Comparison of ENCODE assay signal across 1 fruit fly cellular context in the genomic region with DNA sequence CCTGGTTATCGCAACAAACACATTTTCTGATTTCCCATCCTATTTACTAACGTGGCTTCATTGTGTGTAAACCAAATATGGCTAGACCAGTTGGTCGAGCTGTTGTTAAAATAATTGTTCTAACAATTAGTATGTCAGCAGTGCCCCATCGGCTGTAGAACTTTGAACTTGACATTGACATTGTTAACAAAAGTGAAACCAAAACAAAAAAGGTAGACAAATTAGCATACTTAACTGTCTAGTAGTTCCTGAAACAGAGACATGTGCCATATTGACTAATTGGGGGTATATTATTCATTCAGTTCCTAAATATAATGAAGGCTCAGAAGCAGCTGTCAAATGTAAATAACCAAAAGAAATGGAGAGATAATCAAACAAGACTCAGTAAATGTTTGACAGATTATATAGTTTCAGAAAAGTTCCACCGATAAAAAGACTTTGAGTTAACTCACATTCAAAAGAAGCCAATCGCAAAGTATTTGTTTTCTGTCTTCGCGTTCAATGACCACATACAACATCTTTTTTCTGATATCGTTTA.
TF ChIP-seq lines count a peak whose summit lies in the region.

No protein-coding gene starts in this region.

TF ChIP-seq in whole organism, embryonic, 481 proteins besides CTCF, POLR2A, EP300 and RAD21 (continued from another document):
- peak; percentile 48 for TF ChIP-seq kni (GFP tag; optimal IDR thresholded peaks at IDR 0.05; lab: Kevin White, UChicago)
- TF ChIP-seq CG8290 (GFP tag; optimal IDR thresholded peaks at IDR 0.05; lab: Kevin White, UChicago) = no peak
- TF ChIP-seq CG8290 (tag; optimal IDR thresholded peaks at IDR 0.05; lab: Kevin White, UChicago) = peak in 1 of 2 experiments; percentile 40
- TF ChIP-seq pan (optimal IDR thresholded peaks at IDR 0.05; lab: Kevin White, UChicago) = no peak
- TF ChIP-seq pan (GFP tag; optimal IDR thresholded peaks at IDR 0.05 in 1 of 2, IDR thresholded peaks at IDR 0.05 in 1 of 2) = no peak
- TF ChIP-seq CG3407 (GFP tag; optimal IDR thresholded peaks at IDR 0.05; lab: Kevin White, UChicago) = no peak
- TF ChIP-seq Max (GFP tag; optimal IDR thresholded peaks at IDR 0.05; lab: Kevin White, UChicago) = no peak
- peak; percentile 56 for TF ChIP-seq CG6813 (GFP tag; optimal IDR thresholded peaks at IDR 0.05; lab: Kevin White, UChicago)
- no peak for TF ChIP-seq lmd (GFP tag; IDR thresholded peaks at IDR 0.05; lab: Robert Waterston, UW)
- no peak for TF ChIP-seq bowl (GFP tag; IDR thresholded peaks at IDR 0.05; lab: Robert Waterston, UW)
- peak; percentile 8 for TF ChIP-seq CG34376 (GFP tag; optimal IDR thresholded peaks at IDR 0.05; lab: Kevin White, UChicago)
- peak; percentile 26 for TF ChIP-seq crc (GFP tag; optimal IDR thresholded peaks at IDR 0.05; lab: Kevin White, UChicago)
- TF ChIP-seq Taf1 (GFP tag; IDR thresholded peaks at IDR 0.05; lab: Robert Waterston, UW) = no peak
- TF ChIP-seq BEAF-32 (GFP tag; optimal IDR thresholded peaks at IDR 0.05; lab: Kevin White, UChicago) = no peak
- TF ChIP-seq zen (tag; optimal IDR thresholded peaks at IDR 0.05; lab: Kevin White, UChicago) = peak; percentile 10
- TF ChIP-seq Vsx1 (GFP tag; optimal IDR thresholded peaks at IDR 0.05; lab: Kevin White, UChicago) = peak; percentile 46
- no peak for TF ChIP-seq CG13123 (GFP tag; optimal IDR thresholded peaks at IDR 0.05; lab: Kevin White, UChicago)
- TF ChIP-seq Meics (GFP tag; optimal IDR thresholded peaks at IDR 0.05; lab: Kevin White, UChicago) = peak; percentile 61
- TF ChIP-seq CG7963 (GFP tag; IDR thresholded peaks at IDR 0.05; lab: Robert Waterston, UW; ENCODE audit: partially characterized antibody) = no peak
- peak; percentile 13 for TF ChIP-seq CG3281 (GFP tag; optimal IDR thresholded peaks at IDR 0.05; lab: Kevin White, UChicago)
- no peak for TF ChIP-seq hb (GFP tag; IDR thresholded peaks at IDR 0.05; lab: Robert Waterston, UW; ENCODE audit: partially characterized antibody)
- TF ChIP-seq CG7928 (GFP tag; optimal IDR thresholded peaks at IDR 0.05; lab: Kevin White, UChicago) = no peak
- no peak for TF ChIP-seq CG43689 (GFP tag; IDR thresholded peaks at IDR 0.05; lab: Robert Waterston, UW)
- peak; percentile 23 for TF ChIP-seq lab (GFP tag; optimal IDR thresholded peaks at IDR 0.05; lab: Kevin White, UChicago)
- TF ChIP-seq Doc2 (GFP tag; IDR thresholded peaks at IDR 0.05; lab: Robert Waterston, UW) = no peak
- peak; percentile 82 for TF ChIP-seq Blimp-1 (GFP tag; optimal IDR thresholded peaks at IDR 0.05; lab: Kevin White, UChicago)
- no peak for TF ChIP-seq dan (GFP tag; IDR thresholded peaks at IDR 0.05; lab: Robert Waterston, UW)
- no peak for TF ChIP-seq CG14050 (GFP tag; IDR thresholded peaks at IDR 0.05; lab: Robert Waterston, UW)
- peak; percentile 87 for TF ChIP-seq CG15696 (tag; optimal IDR thresholded peaks at IDR 0.05; lab: Kevin White, UChicago)
- peak; percentile 10 for TF ChIP-seq CG17568 (GFP tag; optimal IDR thresholded peaks at IDR 0.05; lab: Kevin White, UChicago)
- peak in 1 of 2 experiments; percentile 28 for TF ChIP-seq tll (GFP tag; optimal IDR thresholded peaks at IDR 0.05; lab: Kevin White, UChicago)
- TF ChIP-seq Med (GFP tag; lab: Kevin White, UChicago) = peak; percentile 29
- peak; percentile 68 for TF ChIP-seq CG8281 (tag; optimal IDR thresholded peaks at IDR 0.05; lab: Kevin White, UChicago)
- TF ChIP-seq ATbp (GFP tag; optimal IDR thresholded peaks at IDR 0.05; lab: Kevin White, UChicago) = peak; percentile 73
- TF ChIP-seq CG2116 (GFP tag; optimal IDR thresholded peaks at IDR 0.05; lab: Kevin White, UChicago) = no peak
- TF ChIP-seq HHEX (GFP tag; optimal IDR thresholded peaks at IDR 0.05; lab: Kevin White, UChicago) = no peak
- TF ChIP-seq CG9727 (GFP tag; optimal IDR thresholded peaks at IDR 0.05; lab: Kevin White, UChicago) = no peak
- TF ChIP-seq en (GFP tag; optimal IDR thresholded peaks at IDR 0.05; lab: Kevin White, UChicago) = no peak
- TF ChIP-seq twi (tag; optimal IDR thresholded peaks at IDR 0.05; lab: Kevin White, UChicago) = no peak
- no peak for TF ChIP-seq CG31365 (tag; optimal IDR thresholded peaks at IDR 0.05; lab: Kevin White, UChicago)
- TF ChIP-seq btn (GFP tag; optimal IDR thresholded peaks at IDR 0.05; lab: Kevin White, UChicago) = no peak
- TF ChIP-seq CG1792 (GFP tag; optimal IDR thresholded peaks at IDR 0.05; lab: Kevin White, UChicago) = peak; percentile 18
- peak; percentile 51 for TF ChIP-seq CG6854 (GFP tag; optimal IDR thresholded peaks at IDR 0.05; lab: Kevin White, UChicago)
- TF ChIP-seq onecut (GFP tag; IDR thresholded peaks at IDR 0.05; lab: Robert Waterston, UW) = peak; percentile 39; the same call in 1 of the 2 replicates
- no peak for TF ChIP-seq CG13775 (GFP tag; optimal IDR thresholded peaks at IDR 0.05; lab: Kevin White, UChicago)
- no peak for TF ChIP-seq CG11085 (GFP tag; IDR thresholded peaks at IDR 0.05; lab: Robert Waterston, UW)
- no peak for TF ChIP-seq zen2 (GFP tag; IDR thresholded peaks at IDR 0.05; lab: Robert Waterston, UW; ENCODE audit: partially characterized antibody)
- peak; percentile 20 for TF ChIP-seq CG2875 (GFP tag; optimal IDR thresholded peaks at IDR 0.05; lab: Kevin White, UChicago)
- no peak for TF ChIP-seq CG11247 (GFP tag; IDR thresholded peaks at IDR 0.05; lab: Robert Waterston, UW)
- peak; percentile 41 for TF ChIP-seq CG15011 (GFP tag; optimal IDR thresholded peaks at IDR 0.05; lab: Kevin White, UChicago)
- peak; percentile 4 for TF ChIP-seq fd102C (GFP tag; optimal IDR thresholded peaks at IDR 0.05; lab: Kevin White, UChicago)
- TF ChIP-seq scrt (GFP tag; optimal IDR thresholded peaks at IDR 0.05; lab: Kevin White, UChicago) = peak; percentile 24
- TF ChIP-seq slp2 (GFP tag; optimal IDR thresholded peaks at IDR 0.05; lab: Kevin White, UChicago) = no peak
- TF ChIP-seq Ptx1 (GFP tag; IDR thresholded peaks at IDR 0.05; lab: Robert Waterston, UW) = no peak
- peak; percentile 30 for TF ChIP-seq CG14710 (tag; optimal IDR thresholded peaks at IDR 0.05; lab: Kevin White, UChicago)
- TF ChIP-seq sens (GFP tag; lab: Kevin White, UChicago) = peak; percentile 94
- TF ChIP-seq NK7.1 (GFP tag; optimal IDR thresholded peaks at IDR 0.05; lab: Kevin White, UChicago) = peak; percentile 43
- TF ChIP-seq Abd-B (GFP tag; optimal IDR thresholded peaks at IDR 0.05; lab: Kevin White, UChicago) = no peak
- TF ChIP-seq pb (GFP tag; optimal IDR thresholded peaks at IDR 0.05; lab: Kevin White, UChicago) = no peak
- TF ChIP-seq GATAe (GFP tag; conservative IDR thresholded peaks at IDR 0.05; lab: Robert Waterston, UW) = no peak
- peak; percentile 16 for TF ChIP-seq nau (GFP tag; optimal IDR thresholded peaks at IDR 0.05; lab: Kevin White, UChicago)
- TF ChIP-seq CG13894 (tag; optimal IDR thresholded peaks at IDR 0.05; lab: Kevin White, UChicago) = no peak
- TF ChIP-seq CG16815 (GFP tag; optimal IDR thresholded peaks at IDR 0.05; lab: Kevin White, UChicago) = no peak
